Fruit fly (Drosophila melanogaster) Kc167 (cell line): ENCODE data around the gene Mms19.

Source experiments
- Myc ChIP-seq: fragments of >200 bp; optimal IDR thresholded peaks from 2 replicates; lab custom pipeline; 2017; ENCODE audit warnings: missing external identifiers
- Sin3A ChIP-seq: fragments of >200 bp; optimal IDR thresholded peaks from 2 replicates; lab custom pipeline; 2018; ENCODE audit warnings: missing external identifiers
- h ChIP-seq: fragments of >200 bp; optimal IDR thresholded peaks from 3 replicates; lab custom pipeline; 2018; ENCODE audit warnings: missing external identifiers
- insv ChIP-seq: fragments of >200 bp; optimal IDR thresholded peaks from 3 replicates; lab custom pipeline; 2018; ENCODE audit warnings: missing external identifiers
- psq ChIP-seq: fragments of >200 bp; optimal IDR thresholded peaks from 2 replicates; lab custom pipeline; 2017; ENCODE audit warnings: missing external identifiers
- ttk ChIP-seq: sonication (Bioruptor generic); optimal IDR thresholded peaks from 2 replicates; lab custom pipeline; 2017; ENCODE audit warnings: missing external identifiers

DNA sequence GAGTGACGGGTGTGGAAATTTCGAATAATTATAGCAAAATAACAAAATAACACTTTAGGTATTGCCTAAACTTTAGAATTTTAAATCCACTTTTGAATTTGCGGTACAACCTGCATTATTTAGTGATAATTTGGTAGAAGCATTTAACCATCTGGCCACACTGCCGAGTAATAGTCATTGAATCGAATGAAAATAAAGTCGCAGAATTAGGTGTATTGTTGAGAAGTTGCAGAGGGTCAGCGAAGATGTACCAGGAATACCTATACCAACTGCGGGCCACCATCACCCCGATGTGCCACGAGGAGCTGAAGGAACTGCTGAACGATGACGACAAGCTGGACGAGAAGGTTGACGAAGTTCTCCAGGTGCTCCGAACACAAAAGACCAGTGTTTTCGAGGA is 6.3 kb upstream of the Mms19 start, which contains the start of gene Vps37B:
- no peak for TF ChIP-seq h
- no peak for TF ChIP-seq insv (lab: Kevin White, UChicago)
- no peak for TF ChIP-seq ttk (lab: Kevin White, UChicago)
- TF ChIP-seq Sin3A = no peak
- no peak for TF ChIP-seq psq (lab: Kevin White, UChicago)
- TF ChIP-seq Myc (lab: Kevin White, UChicago) = no peak
